Worm (Caenorhabditis elegans) whole organism, young adult: ENCODE results near the gene E03H12.5.

Experiments used
- snpc-4 ChIP-seq, 5 experiments: fragments of 150-350 bp in 1 of 5; sonication (generic microtip) in 4 of 5; optimal IDR thresholded peaks; 2 replicates each; lab custom pipeline; 2014 to 2018; ENCODE audit warnings: missing genetic modification characterization in 5 of 5, missing biosample characterization in 3 of 5, antibody characterized with exemption in 2 of 5, mild to moderate bottlenecking in 2 of 5, missing compliant biosample characterization in 2 of 5, missing genotype in 2 of 5, moderate library complexity in 2 of 5, missing genetic modification reagents in 1 of 5
- ztf-22 ChIP-seq: fragments of 200-800 bp; sonication (Bioruptor generic); optimal IDR thresholded peaks from 2 replicates; lab custom pipeline; 2018; ENCODE audit warnings: mild to moderate bottlenecking, missing genetic modification characterization, moderate library complexity, missing compliant biosample characterization

ce11 chrIV:4934103-4934502 lies 42.9 kb upstream of the E03H12.5 start, which contains the start of gene str-153:
- TF ChIP-seq snpc-4 (GFP tag; optimal IDR thresholded peaks at IDR 0.05; lab: Kevin White, UChicago) (no peak), snpc-4 (tag; optimal IDR thresholded peaks at IDR 0.05; lab: Kevin White, UChicago) (no peak), ztf-22 (GFP tag; lab: Kevin White, UChicago) (no peak)
